Fruit fly (Drosophila melanogaster) ovary, adult (tissue): ENCODE results near the gene CG16753.

Source experiments
- CG17801 ChIP-seq: fragments of 200-800 bp; optimal IDR thresholded peaks from 2 replicates; lab custom pipeline; 2019; ENCODE audit warnings: missing biosample characterization, mild to moderate bottlenecking, missing genetic modification characterization, moderate library complexity; ENCODE audit not compliant: partially characterized antibody

Gene CG16753

DNA sequence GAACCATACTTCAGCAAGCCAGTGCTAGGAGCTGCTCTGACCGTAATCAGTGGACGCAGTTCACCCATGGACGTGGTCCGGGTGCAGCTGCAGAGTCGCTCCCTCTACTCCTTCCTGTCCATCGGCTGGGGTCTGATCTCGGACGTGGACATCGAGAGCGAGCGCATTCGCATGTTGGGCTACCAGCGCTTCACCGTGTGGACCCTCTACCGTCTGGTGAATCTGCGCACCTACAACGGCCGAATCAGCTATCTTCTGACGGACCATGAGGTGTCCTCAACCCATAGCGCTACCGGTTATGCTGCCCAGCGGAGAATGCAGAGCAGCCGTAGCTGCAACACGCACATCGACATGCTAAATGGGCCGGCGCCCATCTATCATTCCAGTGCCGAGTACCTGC, 6.2 kb upstream of the CG16753 start:
- no peak for TF ChIP-seq CG17801 (GFP tag; lab: Kevin White, UChicago)

DNA sequence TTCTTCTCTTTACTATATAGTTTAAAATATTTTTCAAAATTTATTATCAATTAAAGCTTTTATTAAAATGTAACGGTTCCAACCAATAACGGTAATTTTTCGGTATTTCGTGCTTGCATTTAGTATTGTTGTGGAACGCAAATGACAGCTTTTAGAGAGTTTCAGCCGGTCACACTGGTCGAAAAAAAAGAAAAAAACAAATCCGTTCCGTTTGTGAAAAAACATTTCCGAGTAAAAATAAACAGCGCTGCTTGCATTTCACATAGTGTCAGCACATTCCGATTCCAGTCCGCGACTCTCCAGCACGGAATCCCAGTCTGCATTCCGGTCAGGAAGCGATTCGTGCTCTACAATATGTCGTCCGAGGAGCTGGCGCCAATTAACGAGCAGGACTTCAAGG, 4.7 kb upstream of the CG16753 start, which contains the start of gene CG32485:
Gene CG32485, plus strand, starts transcription at position 139 of the 400 bp plus-strand sequence.
- peak; percentile 86 for TF ChIP-seq CG17801 (GFP tag; lab: Kevin White, UChicago)

DNA sequence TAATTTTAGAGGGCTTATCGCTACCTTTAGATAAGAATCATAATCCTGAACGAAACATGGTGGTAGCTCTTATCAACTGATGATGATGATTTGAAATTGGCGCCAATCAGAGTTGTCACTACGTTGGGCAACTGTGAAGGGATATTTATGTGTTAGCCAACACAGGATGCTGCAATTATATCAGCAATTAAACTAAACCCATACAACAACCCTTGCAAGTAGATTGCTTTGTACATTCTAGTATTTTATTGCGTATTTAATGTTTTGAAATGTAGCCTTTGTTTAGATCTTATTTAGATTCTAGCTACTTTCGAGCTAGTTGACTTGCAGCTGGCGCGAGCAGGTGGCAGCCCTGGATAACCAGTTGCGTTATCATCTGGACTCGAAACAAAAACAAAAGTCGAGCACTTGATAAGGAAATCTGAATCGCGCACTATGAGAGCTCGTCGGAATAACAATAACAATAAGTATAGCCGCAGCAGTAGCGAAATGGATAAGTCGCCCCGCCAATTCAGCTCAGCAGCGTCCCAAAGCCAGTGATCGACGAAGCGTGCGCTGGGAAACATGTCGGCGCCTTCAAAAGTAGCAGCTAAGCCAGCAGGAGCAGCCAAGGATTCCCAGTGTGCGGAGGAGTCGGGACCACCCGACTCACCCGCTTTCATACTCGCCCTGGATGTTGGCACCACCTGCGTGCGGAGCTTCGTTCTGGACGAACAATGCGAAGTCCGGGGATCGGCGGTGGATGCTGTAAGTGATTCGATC, 2.6 kb upstream of the CG16753 start, which contains the start of gene CG1271:
Gene CG1271, plus strand, starts transcription at position 405 of the 762 bp plus-strand sequence.
- TF ChIP-seq CG17801 (GFP tag; lab: Kevin White, UChicago) = peak; percentile 54

DNA sequence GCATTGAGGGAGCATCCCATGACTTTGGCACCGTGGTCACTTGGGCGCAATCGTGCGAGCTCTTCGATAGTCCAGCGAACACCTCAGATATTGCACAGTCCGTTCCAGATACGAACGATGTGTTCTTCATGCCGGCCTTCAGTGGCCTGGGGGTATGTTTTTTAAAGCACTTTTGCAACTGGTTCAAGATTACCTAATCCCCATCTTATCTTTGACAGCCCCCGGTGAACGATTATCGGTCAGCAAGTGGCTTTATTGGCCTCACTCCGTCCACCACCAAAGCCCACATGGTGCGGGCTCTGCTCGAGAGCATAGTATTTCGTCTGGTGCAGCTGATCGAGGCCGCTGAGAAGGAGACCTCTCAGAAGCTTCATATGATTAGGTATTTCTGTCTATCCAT, 780 bp upstream of the CG16753 start:
- TF ChIP-seq CG17801 (GFP tag; lab: Kevin White, UChicago) = no peak

DNA sequence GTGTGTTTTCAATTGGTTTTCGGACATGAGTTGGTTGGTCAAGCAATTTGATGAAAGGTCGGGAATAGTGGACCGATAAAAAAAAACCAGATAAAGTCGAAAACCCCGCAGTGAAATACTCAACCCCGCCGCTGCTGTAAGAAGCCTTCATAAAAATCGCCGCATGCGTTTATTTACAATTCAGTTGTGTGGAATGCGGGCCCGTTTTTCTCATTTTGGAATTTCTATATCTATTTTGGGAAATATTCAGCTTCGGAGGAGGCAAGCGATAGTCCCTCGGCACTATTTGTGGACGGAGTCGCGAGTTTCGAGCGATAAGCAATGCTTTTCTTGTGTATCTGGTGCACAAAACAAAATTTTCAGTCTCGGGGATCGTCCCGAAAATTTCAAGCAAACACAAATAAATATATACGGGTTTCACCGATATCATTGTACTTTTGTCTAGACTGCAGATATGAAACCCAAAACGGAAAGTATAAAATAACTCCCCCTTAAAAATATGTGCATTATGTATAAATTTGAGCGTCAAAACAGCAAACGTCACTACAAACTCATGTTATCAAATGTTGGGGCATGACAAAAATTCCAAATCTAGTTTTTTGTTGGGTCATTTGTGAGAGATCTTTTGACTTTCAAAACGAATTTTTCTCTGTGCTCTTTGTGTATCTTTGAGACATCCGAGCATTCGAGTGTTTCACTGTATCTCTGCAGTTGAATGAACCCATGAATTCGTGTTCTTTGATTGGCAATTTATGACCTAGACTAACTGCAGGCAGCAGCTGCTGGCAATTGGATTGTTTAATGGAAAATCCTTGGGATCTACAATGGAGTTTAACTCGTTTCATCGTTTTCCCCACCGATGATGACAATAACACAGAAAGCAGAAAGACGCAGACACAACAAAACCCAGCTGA, 4.3 kb downstream of the CG16753 start:
- TF ChIP-seq CG17801 (GFP tag; lab: Kevin White, UChicago) = no peak

DNA sequence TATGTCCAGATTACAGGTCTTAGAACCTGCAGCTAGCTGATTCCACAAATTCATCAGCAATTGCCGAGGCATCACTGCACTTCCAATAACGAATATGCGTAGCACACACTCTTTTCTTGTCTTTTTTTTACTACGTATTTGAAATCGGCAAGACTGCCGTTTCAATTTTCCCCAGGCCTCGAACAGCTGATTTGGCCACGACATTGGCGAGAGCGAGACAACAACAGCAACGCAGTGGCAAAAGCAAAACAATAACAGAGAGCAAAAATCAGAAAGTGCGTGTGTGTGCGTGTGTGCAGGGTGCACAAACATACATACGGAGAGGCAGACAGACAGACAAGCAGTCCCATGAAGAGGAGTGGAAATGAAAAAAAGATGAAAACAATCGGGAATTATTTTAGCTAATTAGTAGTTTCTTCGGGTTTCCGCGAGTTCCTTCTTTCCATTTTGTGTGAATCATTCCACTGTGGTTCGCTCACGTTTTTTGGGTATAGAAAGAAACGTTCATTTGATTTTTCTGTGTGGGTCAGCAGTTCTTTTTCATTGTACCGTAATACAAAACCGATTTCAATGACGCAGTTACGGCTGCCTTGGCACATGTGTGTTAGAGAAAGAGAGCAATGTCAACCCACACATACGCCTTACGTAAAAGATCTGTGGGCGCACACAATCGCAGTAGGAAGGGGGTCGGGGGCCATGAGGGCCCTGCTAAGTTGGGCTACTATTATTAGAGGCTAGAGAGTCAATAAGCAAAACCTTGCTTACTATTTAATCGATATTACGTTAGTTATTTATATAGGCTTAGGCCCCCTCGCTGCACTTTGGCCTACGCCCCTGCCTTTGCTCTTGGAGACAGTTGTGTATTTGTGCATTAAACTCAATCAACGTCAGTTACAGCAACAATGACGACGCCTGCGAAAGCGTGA, 5.4 kb downstream of the CG16753 start:
- TF ChIP-seq CG17801 (GFP tag; lab: Kevin White, UChicago) = peak; percentile 99

DNA sequence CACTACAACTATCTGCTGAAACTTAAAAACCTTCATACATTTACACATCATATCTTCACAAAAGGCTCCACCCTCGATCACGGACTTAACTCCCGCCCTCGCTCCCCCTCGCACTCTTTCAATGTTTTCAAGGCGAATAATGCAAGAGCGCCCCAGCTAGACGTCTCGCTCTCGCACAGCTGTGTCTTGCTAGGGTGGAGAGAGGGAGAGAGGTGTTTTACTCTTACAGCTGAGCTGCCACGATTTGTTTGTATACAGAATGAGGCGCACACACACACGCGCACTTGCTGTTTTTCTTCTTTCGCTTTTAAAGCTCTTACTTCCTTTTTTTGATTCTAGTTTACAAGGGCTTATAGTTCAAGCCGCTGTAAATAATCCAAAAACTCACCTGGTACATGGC, 14.9 kb downstream of the CG16753 start:
- no peak for TF ChIP-seq CG17801 (GFP tag; lab: Kevin White, UChicago)

DNA sequence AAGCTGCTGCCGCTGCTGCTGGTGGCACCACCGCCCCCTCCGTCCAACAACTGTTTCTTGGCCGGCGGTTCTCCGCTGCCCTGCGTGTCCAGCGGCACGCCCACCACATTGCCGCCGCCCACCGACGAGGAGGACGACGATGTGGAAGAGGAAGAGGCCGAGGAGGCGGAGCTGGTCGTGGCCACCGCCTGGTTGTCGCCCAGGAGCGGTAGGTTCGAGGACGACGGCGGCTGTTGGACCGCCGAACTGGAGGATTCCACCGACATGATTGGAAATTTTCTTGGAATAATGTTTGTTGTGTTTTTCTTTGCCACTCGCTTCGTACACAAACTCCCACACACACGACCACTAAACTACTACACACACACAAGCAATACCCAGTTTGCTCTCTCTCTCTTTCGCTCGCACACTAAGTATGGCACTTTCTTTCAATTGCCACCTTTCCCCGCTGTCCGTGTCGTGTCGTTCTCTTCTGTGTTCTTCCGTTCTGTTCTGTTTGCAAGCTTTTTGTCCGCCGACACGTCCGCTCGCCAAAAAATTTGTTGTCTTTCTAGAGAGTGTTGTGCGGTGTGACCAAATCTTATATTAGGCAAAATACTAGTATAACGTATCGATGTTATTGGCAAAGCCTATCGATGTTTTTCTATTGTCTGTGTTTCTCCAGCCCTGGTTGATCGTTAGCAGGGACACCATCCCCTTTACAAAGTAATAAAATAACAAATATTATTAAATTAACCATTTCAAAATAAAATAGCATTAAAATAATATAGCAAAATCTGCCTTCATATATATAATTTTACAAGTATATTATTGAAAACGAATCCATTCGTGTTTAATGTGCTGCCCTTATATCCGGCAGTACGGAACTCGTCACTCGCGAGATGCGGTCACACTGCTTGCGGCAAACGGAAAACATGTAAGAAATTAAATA, 15.7 kb downstream of the CG16753 start, which contains the start of the genes CG32486 and PAN3:
Gene CG32486, minus strand, starts transcription at position 566 of the 931 bp plus-strand sequence.
Gene PAN3, plus strand, starts transcription at position 860 of the 931 bp plus-strand sequence.
- peak; percentile 83 for TF ChIP-seq CG17801 (GFP tag; lab: Kevin White, UChicago)

DNA sequence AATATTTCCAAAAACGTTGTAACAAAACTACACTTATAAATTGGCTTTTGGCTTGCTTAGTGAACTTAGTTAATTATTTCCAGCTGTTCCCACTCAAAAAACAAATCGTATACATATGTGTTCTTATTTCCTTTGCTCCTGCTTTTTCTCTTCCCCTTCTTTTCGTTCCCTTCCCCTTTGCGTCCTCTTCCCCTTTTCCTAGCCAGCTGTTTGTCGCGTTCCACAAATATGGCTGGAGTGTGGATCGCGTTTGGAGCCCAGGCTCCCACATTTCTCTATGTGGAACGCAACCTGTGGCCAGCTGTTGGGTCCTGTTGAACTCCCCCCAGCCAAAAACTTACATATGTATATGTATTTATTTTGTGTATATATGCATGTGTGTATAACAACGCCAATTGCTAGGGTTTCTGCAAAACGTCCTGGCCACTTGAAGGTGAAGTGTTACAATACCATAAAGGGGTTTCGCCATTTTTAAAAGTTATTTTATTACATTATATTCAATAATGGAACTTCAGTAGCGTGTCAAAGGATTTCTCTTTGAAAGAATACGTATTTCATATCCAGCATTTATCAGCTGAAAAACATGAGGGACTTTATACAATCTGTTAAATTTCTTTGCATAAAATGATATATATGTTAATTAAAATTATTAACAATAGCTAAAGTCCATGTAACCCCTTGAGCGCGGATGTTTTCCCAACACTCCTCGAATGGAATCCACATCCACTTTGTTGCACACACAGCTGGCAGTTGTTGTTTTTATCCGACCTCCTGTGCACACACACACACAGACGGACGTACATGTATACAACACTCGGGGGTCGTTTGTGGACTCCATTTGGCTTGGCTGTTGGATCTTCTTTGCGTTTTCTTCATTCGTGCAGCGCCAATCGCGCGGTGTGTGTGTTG, 17.1 kb downstream of the CG16753 start:
- no peak for TF ChIP-seq CG17801 (GFP tag; lab: Kevin White, UChicago)

DNA sequence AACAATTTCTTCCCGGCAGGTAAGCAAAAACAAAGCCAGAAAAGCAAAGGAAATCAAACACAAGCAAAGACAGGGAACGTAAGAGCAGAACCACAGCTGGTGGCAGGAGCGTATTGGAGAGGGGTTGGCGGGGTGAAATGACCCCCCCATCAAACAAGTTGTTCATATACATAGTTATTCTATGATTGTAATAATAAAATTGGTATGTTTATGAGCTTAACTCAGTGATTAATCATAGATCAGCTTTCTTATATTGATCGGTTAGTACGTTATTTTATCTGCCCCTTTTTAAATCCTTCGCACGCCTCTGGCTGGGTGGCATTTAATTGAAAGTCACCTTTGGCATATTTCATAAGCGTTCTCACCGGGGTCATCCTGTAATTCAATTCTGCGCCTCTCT, 18.6 kb downstream of the CG16753 start:
- no peak for TF ChIP-seq CG17801 (GFP tag; lab: Kevin White, UChicago)

DNA sequence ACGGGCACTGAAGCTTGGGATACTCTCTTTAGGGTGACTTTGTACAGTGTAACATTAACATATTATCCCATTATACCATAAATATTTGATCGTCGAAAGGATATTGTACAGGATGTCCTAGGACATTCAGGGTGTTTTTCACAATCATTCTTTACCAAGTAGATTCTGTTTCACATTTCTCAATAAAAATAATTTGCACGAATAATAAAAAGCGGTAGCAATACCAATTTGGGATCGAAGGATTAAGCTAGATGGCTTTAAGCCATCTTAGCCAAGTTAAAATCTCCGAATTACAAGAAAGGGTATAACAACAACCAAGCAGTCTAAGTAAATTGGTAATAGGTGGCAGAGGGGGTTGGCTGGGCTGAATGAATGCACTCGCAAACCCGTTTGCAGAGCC, 19.5 kb downstream of the CG16753 start:
- no peak for TF ChIP-seq CG17801 (GFP tag; lab: Kevin White, UChicago)

DNA sequence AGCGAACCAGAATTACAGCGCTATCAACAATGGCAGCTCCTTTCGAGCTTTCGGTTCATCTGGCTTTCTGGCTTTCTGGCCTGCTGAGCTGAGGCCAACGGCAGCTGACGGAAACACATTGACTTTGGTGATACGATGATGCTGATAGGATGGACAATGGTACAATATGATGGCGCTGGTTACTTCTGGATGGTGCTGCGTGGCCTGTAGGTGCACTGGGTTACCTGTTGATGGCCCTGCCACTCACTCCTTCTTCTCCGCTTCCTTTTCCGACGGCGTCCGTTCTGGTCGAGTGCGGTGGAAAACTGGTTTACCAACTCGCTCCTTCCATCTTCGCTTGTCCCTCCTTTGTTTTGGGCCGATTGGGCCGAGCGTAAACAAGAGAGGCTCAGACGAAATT, 19.9 kb downstream of the CG16753 start:
- no peak for TF ChIP-seq CG17801 (GFP tag; lab: Kevin White, UChicago)
